Fruit fly (Drosophila melanogaster) whole organism, prepupa: ENCODE measurements around the gene CG42779.
A peak's percentile ranks its signal among the peaks of the same experiment; 100 is the strongest.

Source experiments
- Blimp-1 ChIP-seq: fragments of 200-800 bp; sonication (Bioruptor generic); optimal IDR thresholded peaks from 3 replicates; lab custom pipeline; 2017; ENCODE audit warnings: missing biosample characterization, missing genetic modification characterization, mild to moderate bottlenecking, moderate library complexity, missing genetic modification reagents
- CG10669 ChIP-seq: fragments of 200-800 bp; sonication (Bioruptor generic); optimal IDR thresholded peaks from 3 replicates; lab custom pipeline; 2018; ENCODE audit warnings: missing biosample characterization, mild to moderate bottlenecking, missing genetic modification characterization, moderate library complexity
- CG11902 ChIP-seq: fragments of 200-800 bp; sonication (Bioruptor generic); optimal IDR thresholded peaks from 3 replicates; lab custom pipeline; 2016; ENCODE audit warnings: missing biosample characterization, missing genetic modification characterization
- CG1621 ChIP-seq: fragments of 200-800 bp; sonication (Bioruptor generic); optimal IDR thresholded peaks from 3 replicates; lab custom pipeline; 2018; ENCODE audit warnings: missing biosample characterization, mild to moderate bottlenecking, missing genetic modification characterization
- CG3032 ChIP-seq: fragments of 200-800 bp; optimal IDR thresholded peaks from 2 replicates; lab custom pipeline; 2019; ENCODE audit warnings: missing biosample characterization, mild to moderate bottlenecking, missing genetic modification characterization, moderate library complexity
- CG31627 ChIP-seq: fragments of 200-800 bp; sonication (Bioruptor generic); optimal IDR thresholded peaks from 3 replicates; lab custom pipeline; 2016; ENCODE audit warnings: missing biosample characterization, missing genetic modification characterization
- CG34406 ChIP-seq: fragments of 200-800 bp; sonication (Bioruptor generic); optimal IDR thresholded peaks from 3 replicates; lab custom pipeline; 2016; ENCODE audit warnings: missing biosample characterization, missing genetic modification characterization
- CG3919 ChIP-seq: fragments of 200-800 bp; sonication (Bioruptor generic); optimal IDR thresholded peaks from 3 replicates; lab custom pipeline; 2016; ENCODE audit warnings: missing biosample characterization, missing genetic modification characterization
- CG6276 ChIP-seq: fragments of 200-800 bp; sonication (Bioruptor generic); optimal IDR thresholded peaks from 2 replicates; lab custom pipeline; 2017; ENCODE audit warnings: missing biosample characterization, mild to moderate bottlenecking, missing genetic modification characterization
- CG6792 ChIP-seq: fragments of 200-800 bp; sonication (Bioruptor generic); optimal IDR thresholded peaks from 3 replicates; lab custom pipeline; 2016; ENCODE audit warnings: missing biosample characterization, missing genetic modification characterization
- CG6854 ChIP-seq: fragments of 200-800 bp; sonication (Bioruptor generic); optimal IDR thresholded peaks from 2 replicates; lab custom pipeline; 2017; ENCODE audit warnings: missing biosample characterization, mild to moderate bottlenecking, missing genetic modification characterization
- CG8119 ChIP-seq: fragments of 200-800 bp; sonication (Bioruptor generic); IDR thresholded peaks from 3 replicates; pipeline ENCODE4 v1.3.6; 2022; ENCODE audit warnings: missing biosample characterization, missing genetic modification characterization
- CG8632 ChIP-seq: fragments of 200-800 bp; sonication (Bioruptor generic); optimal IDR thresholded peaks from 3 replicates; lab custom pipeline; 2016; ENCODE audit warnings: missing biosample characterization, missing genetic modification characterization
- CG9139 ChIP-seq: fragments of 200-800 bp; sonication (Bioruptor generic); optimal IDR thresholded peaks from 3 replicates; lab custom pipeline; 2017; ENCODE audit warnings: missing biosample characterization, mild to moderate bottlenecking, missing genetic modification characterization
- Eip75B ChIP-seq: fragments of 200-800 bp; sonication (Bioruptor generic); optimal IDR thresholded peaks from 3 replicates; lab custom pipeline; 2016; ENCODE audit warnings: missing biosample characterization, missing genetic modification characterization
- Eip78C ChIP-seq: fragments of 200-800 bp; sonication (Bioruptor generic); peaks from one replicate; lab custom pipeline; 2016; ENCODE audit warnings: missing biosample characterization, missing genetic modification characterization
- Eip93F ChIP-seq: fragments of 200-800 bp; sonication (Bioruptor generic); optimal IDR thresholded peaks from 2 replicates; lab custom pipeline; 2016; ENCODE audit warnings: missing biosample characterization, mild to moderate bottlenecking, missing genetic modification characterization
- Ets21C ChIP-seq: fragments of 200-800 bp; sonication (Bioruptor generic); optimal IDR thresholded peaks from 3 replicates; lab custom pipeline; 2016; ENCODE audit warnings: missing biosample characterization, missing genetic modification characterization
- Ets96B ChIP-seq: fragments of 200-800 bp; optimal IDR thresholded peaks from 2 replicates; lab custom pipeline; 2019; ENCODE audit warnings: missing biosample characterization, mild to moderate bottlenecking, missing genetic modification characterization, moderate library complexity
- Hr38 ChIP-seq: sonication (Bioruptor generic); optimal IDR thresholded peaks from 2 replicates; lab custom pipeline; 2016; ENCODE audit warnings: missing biosample characterization, missing genetic modification characterization
- Hr39 ChIP-seq: fragments of 200-800 bp; sonication (Bioruptor generic); optimal IDR thresholded peaks from 2 replicates; lab custom pipeline; 2016; ENCODE audit warnings: missing biosample characterization, missing genetic modification characterization
- Lpt ChIP-seq: fragments of 200-800 bp; sonication (Bioruptor generic); optimal IDR thresholded peaks from 3 replicates; lab custom pipeline; 2016; ENCODE audit warnings: missing biosample characterization, missing genetic modification characterization
- Met ChIP-seq: fragments of 200-800 bp; sonication (Bioruptor generic); optimal IDR thresholded peaks from 3 replicates; lab custom pipeline; 2016; ENCODE audit warnings: missing biosample characterization, missing genetic modification characterization
- OdsH ChIP-seq: fragments of 200-800 bp; sonication (Bioruptor generic); optimal IDR thresholded peaks from 3 replicates; lab custom pipeline; 2016; ENCODE audit warnings: missing biosample characterization, missing genetic modification characterization
- Smox ChIP-seq: fragments of 200-800 bp; sonication (Bioruptor generic); optimal IDR thresholded peaks from 3 replicates; lab custom pipeline; 2016; ENCODE audit warnings: missing biosample characterization, missing genetic modification characterization
- Sox15 ChIP-seq: fragments of 200-800 bp; sonication (Bioruptor generic); optimal IDR thresholded peaks from 3 replicates; lab custom pipeline; 2016; ENCODE audit warnings: missing biosample characterization, missing genetic modification characterization
- acj6 ChIP-seq: fragments of 200-800 bp; sonication (Bioruptor generic); optimal IDR thresholded peaks from 3 replicates; lab custom pipeline; 2016; ENCODE audit warnings: missing biosample characterization, missing genetic modification characterization
- dac ChIP-seq: fragments of 200-800 bp; sonication (Bioruptor generic); optimal IDR thresholded peaks from 2 replicates; lab custom pipeline; 2017; ENCODE audit warnings: missing biosample characterization, mild to moderate bottlenecking, missing genetic modification characterization
- dsx ChIP-seq: fragments of 200-800 bp; optimal IDR thresholded peaks from 3 replicates; lab custom pipeline; 2019; ENCODE audit warnings: missing biosample characterization, mild to moderate bottlenecking, missing genetic modification characterization, moderate library complexity; ENCODE audit not compliant: poor library complexity, severe bottlenecking
- eg ChIP-seq: fragments of 200-800 bp; sonication (Bioruptor generic); IDR thresholded peaks from 3 replicates; pipeline ENCODE4 v1.3.6; 2022; ENCODE audit warnings: missing biosample characterization, missing genetic modification characterization
- esn ChIP-seq: fragments of 200-800 bp; sonication (Bioruptor generic); optimal IDR thresholded peaks from 2 replicates; lab custom pipeline; 2016; ENCODE audit warnings: missing biosample characterization, mild to moderate bottlenecking, missing genetic modification characterization, moderate library complexity
- fd85E ChIP-seq: fragments of 200-800 bp; sonication (Bioruptor generic); optimal IDR thresholded peaks from 3 replicates; lab custom pipeline; 2016; ENCODE audit warnings: missing biosample characterization, missing genetic modification characterization
- fkh ChIP-seq: fragments of 200-800 bp; sonication (Bioruptor generic); optimal IDR thresholded peaks from 3 replicates; lab custom pipeline; 2017; ENCODE audit warnings: missing biosample characterization, mild to moderate bottlenecking, missing genetic modification characterization, moderate library complexity
- net ChIP-seq: fragments of 200-800 bp; sonication (Bioruptor generic); optimal IDR thresholded peaks from 3 replicates; lab custom pipeline; 2016; ENCODE audit warnings: missing biosample characterization, missing genetic modification characterization
- pdm3 ChIP-seq: fragments of 200-800 bp; sonication (Bioruptor generic); optimal IDR thresholded peaks from 3 replicates; lab custom pipeline; 2016; ENCODE audit warnings: missing biosample characterization, missing genetic modification characterization
- salr ChIP-seq, 2 experiments: fragments of 200-800 bp; sonication (Bioruptor generic); optimal IDR thresholded peaks; 3 replicates each; lab custom pipeline; 2016 to 2018; ENCODE audit warnings: missing biosample characterization in 2 of 2, missing genetic modification characterization in 2 of 2, mild to moderate bottlenecking in 1 of 2
- ss ChIP-seq, 2 experiments: fragments of 200-800 bp; sonication (Bioruptor generic); optimal IDR thresholded peaks; 2 replicates in 1 of 2; 3 replicates in 1 of 2; lab custom pipeline; 2017 to 2018; ENCODE audit warnings: mild to moderate bottlenecking in 2 of 2, missing biosample characterization in 2 of 2, missing genetic modification characterization in 2 of 2, moderate library complexity in 1 of 2
- svp ChIP-seq: fragments of 200-800 bp; sonication (Bioruptor generic); peaks from one replicate; lab custom pipeline; 2016; ENCODE audit warnings: missing biosample characterization, missing genetic modification characterization
- topi ChIP-seq: fragments of 200-800 bp; sonication (Bioruptor generic); optimal IDR thresholded peaks from 3 replicates; lab custom pipeline; 2016; ENCODE audit warnings: missing biosample characterization, missing genetic modification characterization
- vri ChIP-seq: fragments of 200-800 bp; sonication (Bioruptor generic); optimal IDR thresholded peaks from 3 replicates; lab custom pipeline; 2016; ENCODE audit warnings: missing biosample characterization, mild to moderate bottlenecking, missing genetic modification characterization

CG42779 gene

DNA sequence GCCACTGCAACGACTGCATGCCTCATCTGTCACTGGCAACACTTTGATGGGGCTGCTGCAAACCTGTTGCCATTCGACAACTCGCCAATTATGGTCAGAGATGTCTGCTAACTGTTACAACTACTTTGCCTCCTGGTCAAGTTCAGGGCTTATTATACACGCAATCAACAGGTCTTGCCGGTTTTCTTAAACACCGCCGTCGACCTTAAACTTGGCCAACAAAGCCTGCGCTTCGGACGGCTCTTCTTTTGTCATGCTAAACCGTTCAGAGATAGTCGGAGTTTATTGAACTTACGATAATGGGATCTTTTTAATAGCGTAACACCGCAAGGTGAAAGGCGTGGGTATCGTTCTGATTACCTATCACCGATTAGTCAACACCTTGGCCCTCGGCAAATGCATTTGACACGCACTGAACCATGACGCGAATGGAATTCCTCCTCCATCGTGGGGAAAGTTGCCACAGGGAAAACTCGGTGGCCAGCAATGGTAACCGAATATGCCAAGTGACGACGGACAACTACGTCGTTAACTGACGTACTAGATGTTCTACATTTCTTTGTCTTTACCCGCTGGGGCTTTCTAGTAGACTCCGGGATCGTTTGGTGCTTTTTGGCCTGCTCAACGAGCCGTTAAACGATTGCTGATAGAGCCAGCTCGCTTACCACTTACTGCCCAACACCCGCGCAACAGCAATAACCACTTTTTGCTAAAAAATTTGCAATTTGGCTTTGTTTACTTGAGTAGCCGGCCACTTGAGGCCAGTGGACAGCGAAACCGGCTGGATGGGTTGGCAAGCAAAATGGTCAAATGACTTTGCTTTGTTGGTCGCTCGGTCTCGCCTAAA, 10.3 kb upstream of the CG42779 start:
- peak in 1 of 2 experiments; percentile 41 for TF ChIP-seq ss (GFP tag; optimal IDR thresholded peaks at IDR 0.05; lab: Kevin White, UChicago)
- TF ChIP-seq acj6 (GFP tag; lab: Kevin White, UChicago) = no peak
- TF ChIP-seq CG3919 (GFP tag; lab: Kevin White, UChicago) = no peak
- TF ChIP-seq dsx (GFP tag; lab: Kevin White, UChicago) = peak; percentile 27
- no peak for TF ChIP-seq fkh (GFP tag; lab: Kevin White, UChicago)
- TF ChIP-seq vri (GFP tag; lab: Kevin White, UChicago) = peak; percentile 85
- TF ChIP-seq fd85E (GFP tag; lab: Kevin White, UChicago) = no peak
- TF ChIP-seq Blimp-1 (GFP tag; lab: Kevin White, UChicago) = no peak
- no peak for TF ChIP-seq salr (GFP tag; optimal IDR thresholded peaks at IDR 0.05; lab: Kevin White, UChicago)
- TF ChIP-seq dac (GFP tag; lab: Kevin White, UChicago) = no peak
- peak; percentile 12; the same call in 1 of the 3 replicates for TF ChIP-seq eg (GFP tag; lab: Robert Waterston, UW)
- TF ChIP-seq CG8119 = no peak
- TF ChIP-seq Eip75B (GFP tag; lab: Kevin White, UChicago) = no peak
- TF ChIP-seq Smox = no peak

DNA sequence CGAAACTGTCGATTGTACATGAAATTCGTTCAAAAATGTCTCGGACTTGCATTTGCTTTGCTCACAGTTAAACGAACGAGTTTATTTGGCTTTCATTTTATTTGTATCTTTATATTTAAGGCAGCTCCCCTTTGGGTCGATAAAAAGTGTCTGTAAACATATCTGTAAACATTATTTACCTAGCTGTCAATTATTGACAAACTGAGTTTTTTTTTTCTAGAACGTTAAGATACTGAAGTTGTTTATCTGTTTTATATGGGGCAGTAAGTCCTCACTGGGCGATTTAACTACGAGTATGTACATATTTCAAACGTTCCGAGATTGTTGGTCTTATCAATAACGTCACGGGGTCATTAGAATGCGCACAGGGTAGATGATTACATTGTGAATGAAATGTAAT, 5.7 kb upstream of the CG42779 start:
- peak; percentile 31 for TF ChIP-seq vri (GFP tag; lab: Kevin White, UChicago)
- peak; percentile 95 for TF ChIP-seq fkh (GFP tag; lab: Kevin White, UChicago)
- TF ChIP-seq CG6792 (GFP tag; lab: Kevin White, UChicago) = no peak
- TF ChIP-seq, all 60 proteins: peak for 2

DNA sequence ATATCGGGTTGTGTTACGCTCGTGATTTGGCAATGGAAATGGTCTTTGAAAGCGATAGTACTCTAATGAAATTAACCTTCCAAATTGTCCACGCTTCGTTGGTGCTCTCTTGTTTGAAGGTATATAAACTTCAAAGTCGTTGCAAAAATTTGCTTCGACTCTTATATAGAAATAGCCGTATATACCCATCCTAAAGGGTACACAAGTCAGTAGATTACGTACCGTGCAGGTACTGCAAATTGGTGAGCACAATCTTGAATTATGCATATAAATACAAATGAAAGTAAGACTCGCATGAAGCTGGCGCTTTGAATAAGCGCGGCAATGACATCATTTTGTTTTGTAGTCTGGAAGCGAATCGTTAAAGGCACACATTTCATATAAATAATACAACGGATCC, 5.1 kb upstream of the CG42779 start:
- TF ChIP-seq Blimp-1 (GFP tag; lab: Kevin White, UChicago) (no peak), CG31627 (no peak), CG11902 (GFP tag; lab: Kevin White, UChicago) (no peak), CG6276 (GFP tag; lab: Kevin White, UChicago) (no peak), Ets96B (tag; lab: Kevin White, UChicago) (no peak), dac (GFP tag; lab: Kevin White, UChicago) (no peak), Eip93F (no peak), CG8632 (GFP tag; lab: Kevin White, UChicago) (no peak), Met (GFP tag; lab: Kevin White, UChicago) (peak; percentile 35), fkh (GFP tag; lab: Kevin White, UChicago) (no peak), net (no peak), Ets21C (GFP tag; lab: Kevin White, UChicago) (no peak), esn (GFP tag; lab: Kevin White, UChicago) (peak; percentile 14), OdsH (GFP tag; lab: Kevin White, UChicago) (no peak), pdm3 (GFP tag; lab: Kevin White, UChicago) (no peak), CG6854 (GFP tag; lab: Kevin White, UChicago) (no peak), CG34406 (GFP tag; lab: Kevin White, UChicago) (no peak), vri (GFP tag; lab: Kevin White, UChicago) (peak; percentile 40), Eip78C (GFP tag; lab: Kevin White, UChicago) (peak; percentile 55), CG3032 (tag; lab: Kevin White, UChicago) (no peak), eg (GFP tag; lab: Robert Waterston, UW) (no peak)
- TF ChIP-seq, all 60 proteins: peak for 4

DNA sequence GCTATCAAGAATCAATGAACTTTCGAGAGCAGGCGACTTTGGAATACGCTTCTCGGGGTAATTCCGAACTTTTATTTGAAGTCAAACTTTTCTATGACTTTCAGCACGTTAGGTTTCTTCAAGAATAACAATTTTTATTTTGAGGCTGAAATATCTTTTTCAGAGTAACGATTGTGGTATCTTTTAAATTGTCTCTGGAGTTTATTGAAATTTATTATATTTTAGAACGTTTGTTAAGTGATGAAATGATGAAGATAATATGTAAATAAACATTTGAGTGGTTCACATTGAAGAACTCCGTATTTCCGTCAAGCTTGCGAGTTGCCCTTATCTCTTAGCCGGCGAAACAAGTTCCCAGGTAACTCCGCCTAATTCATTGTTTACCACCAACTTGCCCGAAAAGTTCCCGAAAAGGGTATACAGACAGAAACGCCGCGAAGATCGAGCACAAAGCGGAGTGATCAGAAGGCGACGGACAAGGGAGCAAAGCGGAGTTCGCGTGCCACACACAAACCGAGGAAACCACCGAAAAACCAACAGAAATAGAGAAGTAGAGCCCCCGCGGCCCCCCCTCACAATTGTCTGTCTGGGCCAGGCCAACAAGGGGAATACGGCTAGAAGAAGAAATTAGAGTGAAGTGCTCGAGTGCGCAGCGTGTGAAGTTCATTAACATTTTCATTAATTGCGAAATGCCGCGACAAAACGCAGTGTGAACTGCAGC, 3.6 kb upstream of the CG42779 start:
- TF ChIP-seq CG1621 (tag; lab: Kevin White, UChicago) (peak; percentile 10), CG34406 (GFP tag; lab: Kevin White, UChicago) (peak; percentile 54), Ets21C (GFP tag; lab: Kevin White, UChicago) (peak; percentile 38), Hr39 (GFP tag; lab: Kevin White, UChicago) (peak; percentile 69), CG9139 (peak; percentile 39), Met (GFP tag; lab: Kevin White, UChicago) (peak; percentile 83), dsx (GFP tag; lab: Kevin White, UChicago) (peak; percentile 63), CG10669 (GFP tag; lab: Kevin White, UChicago) (peak; percentile 52), net (peak; percentile 54), pdm3 (GFP tag; lab: Kevin White, UChicago) (peak; percentile 71), Hr38 (GFP tag; lab: Kevin White, UChicago) (no peak), Blimp-1 (GFP tag; lab: Kevin White, UChicago) (peak; percentile 15), Sox15 (GFP tag; lab: Kevin White, UChicago) (peak; percentile 37), eg (GFP tag; lab: Robert Waterston, UW) (no peak), acj6 (GFP tag; lab: Kevin White, UChicago) (peak; percentile 64), esn (GFP tag; lab: Kevin White, UChicago) (peak; percentile 83), topi (peak; percentile 79), Lpt (GFP tag; lab: Kevin White, UChicago) (no peak), svp (peak; percentile 91)
